Worm (Caenorhabditis elegans) whole organism, L1 larva: ENCODE data around the gene F56B6.6.

Experiments
- ceh-63 ChIP-seq: fragments of 200-800 bp; sonication (Bioruptor generic); optimal IDR thresholded peaks from 2 replicates; lab custom pipeline; 2018; ENCODE audit warnings: mild to moderate bottlenecking, missing genetic modification characterization, missing compliant biosample characterization
- egl-13 ChIP-seq: sonication (generic microtip); optimal IDR thresholded peaks from 2 replicates; lab custom pipeline; 2016; ENCODE audit warnings: missing genotype, missing genetic modification reagents, missing genetic modification characterization, missing compliant biosample characterization
- ets-5 ChIP-seq: fragments of 200-800 bp; sonication (Bioruptor generic); IDR thresholded peaks from 2 replicates; pipeline ENCODE4 v1.3.6; 2022; ENCODE audit warnings: missing genetic modification characterization, missing compliant biosample characterization
- lin-39 ChIP-seq: fragments of 150-350 bp; optimal IDR thresholded peaks from 2 replicates; lab custom pipeline; 2014; ENCODE audit warnings: missing biosample characterization, missing genetic modification reagents, missing genetic modification characterization
- mep-1 ChIP-seq: fragments of 150-350 bp; optimal IDR thresholded peaks from 2 replicates; lab custom pipeline; 2014; ENCODE audit warnings: missing biosample characterization, missing genetic modification characterization
- nhr-11 ChIP-seq: fragments of 150-350 bp; optimal IDR thresholded peaks from 2 replicates; lab custom pipeline; 2014; ENCODE audit warnings: missing biosample characterization, missing genetic modification characterization
- nhr-77 ChIP-seq: fragments of 150-350 bp; optimal IDR thresholded peaks from 2 replicates; lab custom pipeline; 2014; ENCODE audit warnings: missing biosample characterization, missing genetic modification characterization
- snpc-4 ChIP-seq: fragments of 150-350 bp; optimal IDR thresholded peaks from 2 replicates; lab custom pipeline; 2014; ENCODE audit warnings: missing biosample characterization, missing genetic modification characterization
- tbx-2 ChIP-seq: sonication (generic microtip); optimal IDR thresholded peaks from 2 replicates; lab custom pipeline; 2016; ENCODE audit warnings: missing genetic modification characterization, missing compliant biosample characterization
- unc-30 ChIP-seq: sonication (generic microtip); optimal IDR thresholded peaks from 2 replicates; lab custom pipeline; 2017; ENCODE audit warnings: missing biosample characterization, missing genetic modification characterization
- unc-62 ChIP-seq: fragments of 150-350 bp; optimal IDR thresholded peaks from 2 replicates; lab custom pipeline; 2014; ENCODE audit warnings: missing biosample characterization, missing genetic modification reagents, missing genetic modification characterization
- ztf-11 ChIP-seq, 2 experiments: sonication (generic microtip); optimal IDR thresholded peaks; 2 replicates each; lab custom pipeline; 2016 to 2017; ENCODE audit warnings: missing genetic modification characterization in 2 of 2, missing biosample characterization in 1 of 2, missing compliant biosample characterization in 1 of 2

DNA sequence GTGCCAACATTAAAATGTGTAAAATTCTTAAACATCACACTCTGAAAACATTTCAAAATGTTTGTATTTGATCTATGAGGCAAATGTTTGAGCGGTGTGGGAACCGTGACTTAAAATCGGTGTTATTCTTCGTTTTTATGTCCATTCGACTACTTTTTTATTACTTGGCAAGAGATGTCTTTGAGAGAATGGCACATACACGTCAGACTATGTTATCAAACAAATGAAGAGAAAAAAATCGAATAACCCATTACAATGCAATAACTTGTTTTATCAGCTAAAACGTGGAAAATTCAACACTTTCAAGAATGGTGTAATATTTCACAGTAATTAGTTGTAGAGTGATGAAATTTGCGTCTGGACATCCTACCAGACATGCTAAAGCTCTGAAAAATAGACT, 33.0 kb downstream of the F56B6.6 start:
- TF ChIP-seq unc-62 (GFP tag; lab: Kevin White, UChicago) = no peak
- TF ChIP-seq snpc-4 (tag; lab: Kevin White, UChicago) = no peak
- TF ChIP-seq ets-5 = no peak
- TF ChIP-seq nhr-11 (tag; lab: Kevin White, UChicago) = no peak
- TF ChIP-seq nhr-77 (tag; lab: Kevin White, UChicago) = no peak
- TF ChIP-seq ztf-11 (tag; optimal IDR thresholded peaks at IDR 0.05; lab: Kevin White, UChicago) = no peak
- no peak for TF ChIP-seq unc-30 (tag; lab: Kevin White, UChicago)
- TF ChIP-seq lin-39 (tag; lab: Kevin White, UChicago) = no peak
- no peak for TF ChIP-seq egl-13
- no peak for TF ChIP-seq mep-1 (tag; lab: Kevin White, UChicago)
- TF ChIP-seq ceh-63 = no peak
- TF ChIP-seq tbx-2 (tag; lab: Kevin White, UChicago) = no peak
